Worm (Caenorhabditis elegans) whole organism, L4 larva: ENCODE results near the gene msp-152.
"Not testable (repeated sequence)": the region's sequence is repeated elsewhere in the genome, so short reads cannot be mapped to it uniquely, and the experiment has no call there.

ENCODE experiments used
- D1046.2 ChIP-seq: fragments of 200-800 bp; sonication (Bioruptor generic); IDR thresholded peaks from 2 replicates; pipeline ENCODE4 v1.3.6; 2022; ENCODE audit warnings: missing genetic modification characterization, missing compliant biosample characterization
- F26F4.8 ChIP-seq: fragments of 200-800 bp; sonication (Bioruptor generic); conservative IDR thresholded peaks from 2 replicates; pipeline ENCODE4 v1.3.6; 2022; ENCODE audit warnings: missing genetic modification characterization, missing compliant biosample characterization
- F44E2.7 ChIP-seq: fragments of 200-800 bp; sonication (Bioruptor generic); IDR thresholded peaks from 2 replicates; pipeline ENCODE4 v2.1.2; 2022; ENCODE audit warnings: missing genetic modification characterization, missing compliant biosample characterization
- T26A8.4 ChIP-seq: fragments of 200-800 bp; sonication (Bioruptor generic); IDR thresholded peaks from 2 replicates; pipeline ENCODE4 v1.3.6; 2022; ENCODE audit warnings: missing genetic modification characterization, missing compliant biosample characterization
- Y105C5A.15 ChIP-seq: fragments of 200-800 bp; sonication (Bioruptor generic); IDR thresholded peaks from 2 replicates; pipeline ENCODE4 v1.3.6; 2022; ENCODE audit warnings: missing genetic modification characterization, missing compliant biosample characterization
- Y48G9A.11 ChIP-seq: fragments of 200-800 bp; sonication (Bioruptor generic); IDR thresholded peaks from 2 replicates; pipeline ENCODE4 v1.3.6; 2022; ENCODE audit warnings: missing genetic modification reagents, missing genetic modification characterization, missing compliant biosample characterization
- ZK337.2 ChIP-seq: fragments of 200-800 bp; sonication (Bioruptor generic); IDR thresholded peaks from 2 replicates; pipeline ENCODE4 v1.3.6; 2022; ENCODE audit warnings: missing genetic modification reagents, missing genetic modification characterization, missing compliant biosample characterization
- ZK546.5 ChIP-seq, 2 experiments: sonication (generic microtip); optimal IDR thresholded peaks; 2 replicates each; lab custom pipeline; 2017; ENCODE audit warnings: missing biosample characterization in 2 of 2, missing genetic modification characterization in 2 of 2
- arid-1 ChIP-seq: fragments of 200-800 bp; sonication (Bioruptor generic); conservative IDR thresholded peaks from 2 replicates; pipeline ENCODE4 v1.3.6; 2022; ENCODE audit warnings: missing genetic modification reagents, missing genetic modification characterization, missing compliant biosample characterization
- ceh-32 ChIP-seq: sonication (generic microtip); optimal IDR thresholded peaks from 2 replicates; lab custom pipeline; 2016; ENCODE audit warnings: mild to moderate bottlenecking, missing genetic modification characterization, missing compliant biosample characterization; ENCODE audit not compliant: poor library complexity
- ceh-44 ChIP-seq: fragments of 200-800 bp; sonication (Bioruptor generic); IDR thresholded peaks from 2 replicates; pipeline ENCODE4 v1.3.6; 2022; ENCODE audit warnings: missing genetic modification reagents, missing genetic modification characterization, missing compliant biosample characterization
- ctbp-1 ChIP-seq: fragments of 200-800 bp; sonication (Bioruptor generic); IDR thresholded peaks from 2 replicates; pipeline ENCODE4 v1.3.6; 2022; ENCODE audit warnings: missing genetic modification reagents, missing genetic modification characterization, missing compliant biosample characterization
- daf-12 ChIP-seq: fragments of 150-350 bp; optimal IDR thresholded peaks from 2 replicates; lab custom pipeline; 2014; ENCODE audit warnings: missing biosample characterization, missing genetic modification reagents, missing genetic modification characterization
- dmd-6 ChIP-seq: fragments of 200-800 bp; sonication (Bioruptor generic); IDR thresholded peaks from 2 replicates; pipeline ENCODE4 v1.3.6; 2022; ENCODE audit warnings: missing genetic modification reagents, missing genetic modification characterization, missing compliant biosample characterization
- dmd-8 ChIP-seq: fragments of 200-800 bp; sonication (Bioruptor generic); IDR thresholded peaks from 2 replicates; pipeline ENCODE4 v1.3.6; 2022; ENCODE audit warnings: missing genetic modification characterization, missing compliant biosample characterization
- dmd-9 ChIP-seq: fragments of 200-800 bp; sonication (Bioruptor generic); IDR thresholded peaks from 2 replicates; pipeline ENCODE4 v1.3.6; 2022; ENCODE audit warnings: missing genetic modification reagents, missing genetic modification characterization, missing compliant biosample characterization
- duxl-1 ChIP-seq: sonication (generic microtip); optimal IDR thresholded peaks from 2 replicates; lab custom pipeline; 2016; ENCODE audit warnings: mild to moderate bottlenecking, missing genetic modification characterization, moderate library complexity, missing compliant biosample characterization; ENCODE audit not compliant: poor library complexity
- egl-43 ChIP-seq: fragments of 200-800 bp; sonication (Bioruptor generic); IDR thresholded peaks from 2 replicates; pipeline ENCODE4 v1.3.6; 2022; ENCODE audit warnings: missing genetic modification reagents, missing genetic modification characterization, missing compliant biosample characterization
- hmg-1.1 ChIP-seq: fragments of 200-800 bp; sonication (Bioruptor generic); IDR thresholded peaks from 2 replicates; pipeline ENCODE4 v1.3.6; 2022; ENCODE audit warnings: missing genetic modification reagents, missing genetic modification characterization, missing compliant biosample characterization
- lim-7 ChIP-seq: fragments of 200-800 bp; sonication (Bioruptor generic); IDR thresholded peaks from 2 replicates; pipeline ENCODE4 v1.3.6; 2022; ENCODE audit warnings: missing genetic modification characterization, missing compliant biosample characterization
- lin-1 ChIP-seq: fragments of 200-800 bp; sonication (Bioruptor generic); IDR thresholded peaks from 2 replicates; pipeline ENCODE4 v1.3.6; 2022; ENCODE audit warnings: missing genetic modification reagents, missing genetic modification characterization, missing compliant biosample characterization
- lin-29 ChIP-seq: fragments of 200-800 bp; sonication (Bioruptor generic); IDR thresholded peaks from 2 replicates; pipeline ENCODE4 v1.3.6; 2022; ENCODE audit warnings: missing genetic modification reagents, missing genetic modification characterization, missing compliant biosample characterization
- lin-38 ChIP-seq: fragments of 200-800 bp; sonication (Bioruptor generic); IDR thresholded peaks from 2 replicates; pipeline ENCODE4 v1.3.6; 2022; ENCODE audit warnings: missing genetic modification reagents, missing genetic modification characterization, missing compliant biosample characterization
- madf-5 ChIP-seq, 2 experiments: fragments of 200-800 bp; sonication (Bioruptor generic); IDR thresholded peaks; 2 replicates each; pipeline ENCODE4 v1.3.6; 2022; ENCODE audit warnings: missing compliant biosample characterization in 2 of 2, missing genetic modification characterization in 2 of 2
- madf-9 ChIP-seq: fragments of 200-800 bp; sonication (Bioruptor generic); conservative IDR thresholded peaks from 2 replicates; pipeline ENCODE4 v1.3.6; 2022; ENCODE audit warnings: missing genetic modification reagents, missing genetic modification characterization, missing compliant biosample characterization
- mdt-29 ChIP-seq: fragments of 200-800 bp; sonication (Bioruptor generic); IDR thresholded peaks from 2 replicates; pipeline ENCODE4 v1.3.6; 2022; ENCODE audit warnings: missing genetic modification reagents, missing genetic modification characterization, missing compliant biosample characterization
- mxl-2 ChIP-seq: fragments of 200-800 bp; sonication (Bioruptor generic); conservative IDR thresholded peaks from 2 replicates; pipeline ENCODE4 v1.3.6; 2022; ENCODE audit warnings: missing genetic modification reagents, missing genetic modification characterization, missing compliant biosample characterization
- nhr-102 ChIP-seq: sonication (generic microtip); optimal IDR thresholded peaks from 2 replicates; lab custom pipeline; 2016; ENCODE audit warnings: mild to moderate bottlenecking, missing genetic modification characterization, moderate library complexity, missing compliant biosample characterization
- nhr-41 ChIP-seq: fragments of 200-800 bp; sonication (Bioruptor generic); IDR thresholded peaks from 2 replicates; pipeline ENCODE4 v1.3.6; 2022; ENCODE audit warnings: missing genetic modification reagents, missing genetic modification characterization, missing compliant biosample characterization
- nhr-42 ChIP-seq: fragments of 200-800 bp; sonication (Bioruptor generic); IDR thresholded peaks from 2 replicates; pipeline ENCODE4 v1.3.6; 2022; ENCODE audit warnings: missing genetic modification characterization, missing compliant biosample characterization
- nhr-76 ChIP-seq: fragments of 150-350 bp; optimal IDR thresholded peaks from 2 replicates; lab custom pipeline; 2014; ENCODE audit warnings: missing biosample characterization, missing genetic modification characterization
- nhr-77 ChIP-seq: fragments of 150-350 bp; optimal IDR thresholded peaks from 2 replicates; lab custom pipeline; 2014; ENCODE audit warnings: missing biosample characterization, missing genetic modification characterization
- pha-4 ChIP-seq, 2 experiments: fragments of 150-350 bp in 1 of 2; fragments of 200-800 bp in 1 of 2; sonication (Bioruptor generic) in 1 of 2; IDR thresholded peaks in 1 of 2; optimal IDR thresholded peaks in 1 of 2; 2 replicates each; pipeline versions ENCODE4 v1.3.6 to Lab custom; 2014 to 2022; ENCODE audit warnings: missing genetic modification characterization in 2 of 2, missing genetic modification reagents in 2 of 2, missing biosample characterization in 1 of 2, missing compliant biosample characterization in 1 of 2
- php-3 ChIP-seq: fragments of 200-800 bp; sonication (Bioruptor generic); IDR thresholded peaks from 2 replicates; pipeline ENCODE4 v1.3.6; 2022; ENCODE audit warnings: missing genetic modification reagents, missing genetic modification characterization, missing compliant biosample characterization
- snpc-1.2 ChIP-seq: fragments of 200-800 bp; sonication (Bioruptor generic); IDR thresholded peaks from 2 replicates; pipeline ENCODE4 v1.3.6; 2022; ENCODE audit warnings: missing genetic modification reagents, missing genetic modification characterization, missing compliant biosample characterization
- spr-3 ChIP-seq: fragments of 200-800 bp; sonication (Bioruptor generic); optimal IDR thresholded peaks from 2 replicates; lab custom pipeline; 2018; ENCODE audit warnings: mild to moderate bottlenecking, missing genetic modification characterization, missing compliant biosample characterization
- tra-1 ChIP-seq: fragments of 200-800 bp; sonication (Bioruptor generic); IDR thresholded peaks from 2 replicates; pipeline ENCODE4 v1.3.6; 2022; ENCODE audit warnings: missing genetic modification reagents, missing genetic modification characterization, missing compliant biosample characterization
- vab-7 ChIP-seq: fragments of 200-800 bp; sonication (Bioruptor generic); IDR thresholded peaks from 2 replicates; pipeline ENCODE4 v1.3.6; 2022; ENCODE audit warnings: missing genetic modification reagents, missing genetic modification characterization, missing compliant biosample characterization
- zfp-3 ChIP-seq: fragments of 200-800 bp; sonication (Bioruptor generic); conservative IDR thresholded peaks from 2 replicates; pipeline ENCODE4 v1.3.6; 2022; ENCODE audit warnings: missing genetic modification reagents, missing genetic modification characterization, missing compliant biosample characterization
- zip-11 ChIP-seq: fragments of 200-800 bp; sonication (Bioruptor generic); IDR thresholded peaks from 2 replicates; pipeline ENCODE4 v1.3.6; 2022; ENCODE audit warnings: missing genetic modification characterization, missing compliant biosample characterization

The msp-152 gene

ce11 chrII:4925198-4925764 lies 7.5 kb upstream of the msp-152 start, which contains the start of gene aagr-2 (continued):
- TF ChIP-seq nhr-41 (GFP tag; lab: Robert Waterston, UW) (peak; percentile 77; the same call in 1 of the 2 replicates), F44E2.7 (no peak), snpc-1.2 (no peak), zfp-3 (GFP tag; lab: Robert Waterston, UW) (0 out of 2 replicates have a peak, but pooled peaks have one; percentile 37), lin-38 (GFP tag; lab: Robert Waterston, UW) (no peak), spr-3 (GFP tag; lab: Kevin White, UChicago) (no peak), ZK546.5 (tag; optimal IDR thresholded peaks at IDR 0.05; lab: Kevin White, UChicago) (no peak), nhr-102 (peak; percentile 46), nhr-76 (tag; lab: Kevin White, UChicago) (no peak), ceh-32 (tag; lab: Kevin White, UChicago) (no peak), nhr-77 (tag; lab: Kevin White, UChicago) (peak; percentile 51), daf-12 (tag; lab: Kevin White, UChicago) (no peak), zip-11 (GFP tag; lab: Robert Waterston, UW) (no peak), duxl-1 (tag; lab: Kevin White, UChicago) (no peak)

- TF ChIP-seq mxl-2 (GFP tag; lab: Robert Waterston, UW) (peak; percentile 70), F26F4.8 (GFP tag; lab: Robert Waterston, UW) (peak; percentile 87), arid-1 (GFP tag; lab: Robert Waterston, UW) (peak; percentile 92), lin-38 (GFP tag; lab: Robert Waterston, UW) (peak; percentile 81), ceh-44 (peak; percentile 76), zfp-3 (GFP tag; lab: Robert Waterston, UW) (peak; percentile 70; the same call in 1 of the 2 replicates), egl-43 (GFP tag; lab: Robert Waterston, UW) (peak; percentile 90), pha-4 (GFP tag; IDR thresholded peaks at IDR 0.05; lab: Robert Waterston, UW) (peak; percentile 79; the same call in 1 of the 2 replicates), mdt-29 (GFP tag; lab: Robert Waterston, UW) (peak; percentile 50; the same call in 1 of the 2 replicates), vab-7 (GFP tag; lab: Robert Waterston, UW) (peak; percentile 82), lin-29 (GFP tag; lab: Robert Waterston, UW) (0 out of 2 replicates have a peak, but pooled peaks have one; percentile 15), tra-1 (GFP tag; lab: Robert Waterston, UW) (peak; percentile 88), dmd-8 (GFP tag; lab: Robert Waterston, UW) (peak; percentile 82), Y48G9A.11 (peak; percentile 38; the same call in 1 of the 2 replicates), F44E2.7 (peak; percentile 50; the same call in 1 of the 2 replicates), ctbp-1 (GFP tag; lab: Robert Waterston, UW) (0 out of 2 replicates have a peak, but pooled peaks have one; percentile 55), ZK337.2 (GFP tag; lab: Robert Waterston, UW) (peak; percentile 76; the same call in 1 of the 2 replicates), hmg-1.1 (GFP tag; lab: Robert Waterston, UW) (peak; percentile 59; the same call in 1 of the 2 replicates), Y105C5A.15 (peak; percentile 87; the same call in 1 of the 2 replicates), T26A8.4 (GFP tag; lab: Robert Waterston, UW) (peak; percentile 73), madf-9 (GFP tag; lab: Robert Waterston, UW) (peak; percentile 58; the same call in 1 of the 2 replicates), nhr-42 (GFP tag; lab: Robert Waterston, UW) (peak; percentile 51; the same call in 1 of the 2 replicates), madf-5 (GFP tag; IDR thresholded peaks at IDR 0.05; lab: Robert Waterston, UW) (peak; percentile 75; a peak in 2 of 4 replicates), D1046.2 (GFP tag; lab: Robert Waterston, UW) (peak; percentile 86), zip-11 (GFP tag; lab: Robert Waterston, UW) (0 out of 2 replicates have a peak, but pooled peaks have one; percentile 18), snpc-1.2 (peak; percentile 79), dmd-9 (GFP tag; lab: Robert Waterston, UW) (0 out of 2 replicates have a peak, but pooled peaks have one; percentile 60), dmd-6 (peak; percentile 12; the same call in 1 of the 2 replicates), lin-1 (peak; percentile 70), lim-7 (GFP tag; lab: Robert Waterston, UW) (peak; percentile 93), php-3 (GFP tag; lab: Robert Waterston, UW) (0 out of 2 replicates have a peak, but pooled peaks have one; percentile 39)
- not testable (repeated sequence) for TF ChIP-seq pha-4 (tag; optimal IDR thresholded peaks at IDR 0.05; lab: Kevin White, UChicago)
These were observed 4.5 kb upstream of the msp-152 start for ce11 chrII:4928367-4928766.
